Worm (Caenorhabditis elegans) whole organism, L4 larva: Measurements from ENCODE around the gene T27D12.6.

Experiments used
- F49E8.2 ChIP-seq: sonication (generic microtip); optimal IDR thresholded peaks from 2 replicates; lab custom pipeline; 2016; ENCODE audit warnings: missing compliant biosample characterization, mild to moderate bottlenecking, missing genetic modification characterization, borderline replicate concordance
- aly-2 ChIP-seq: sonication (generic microtip); optimal IDR thresholded peaks from 2 replicates; lab custom pipeline; 2018; ENCODE audit warnings: missing biosample characterization, missing genetic modification characterization
- ctbp-1 ChIP-seq: fragments of 200-800 bp; sonication (Bioruptor generic); IDR thresholded peaks from 2 replicates; pipeline ENCODE4 v1.3.6; 2022; ENCODE audit warnings: missing genetic modification reagents, missing genetic modification characterization, missing compliant biosample characterization
- fos-1 ChIP-seq: fragments of 150-350 bp; optimal IDR thresholded peaks from 2 replicates; lab custom pipeline; 2014; ENCODE audit warnings: missing biosample characterization, missing genetic modification characterization
- lin-13 ChIP-seq: fragments of 150-350 bp; optimal IDR thresholded peaks from 2 replicates; lab custom pipeline; 2014; ENCODE audit warnings: missing biosample characterization, missing genetic modification reagents, missing genetic modification characterization
- lin-29 ChIP-seq: fragments of 200-800 bp; sonication (Bioruptor generic); IDR thresholded peaks from 2 replicates; pipeline ENCODE4 v1.3.6; 2022; ENCODE audit warnings: missing genetic modification reagents, missing genetic modification characterization, missing compliant biosample characterization
- snpc-4 ChIP-seq: fragments of 150-350 bp; optimal IDR thresholded peaks from 2 replicates; lab custom pipeline; 2014; ENCODE audit warnings: missing biosample characterization, missing genetic modification characterization
- zip-2 ChIP-seq: fragments of 150-350 bp; optimal IDR thresholded peaks from 2 replicates; lab custom pipeline; 2014; ENCODE audit warnings: missing biosample characterization, missing genetic modification characterization

DNA sequence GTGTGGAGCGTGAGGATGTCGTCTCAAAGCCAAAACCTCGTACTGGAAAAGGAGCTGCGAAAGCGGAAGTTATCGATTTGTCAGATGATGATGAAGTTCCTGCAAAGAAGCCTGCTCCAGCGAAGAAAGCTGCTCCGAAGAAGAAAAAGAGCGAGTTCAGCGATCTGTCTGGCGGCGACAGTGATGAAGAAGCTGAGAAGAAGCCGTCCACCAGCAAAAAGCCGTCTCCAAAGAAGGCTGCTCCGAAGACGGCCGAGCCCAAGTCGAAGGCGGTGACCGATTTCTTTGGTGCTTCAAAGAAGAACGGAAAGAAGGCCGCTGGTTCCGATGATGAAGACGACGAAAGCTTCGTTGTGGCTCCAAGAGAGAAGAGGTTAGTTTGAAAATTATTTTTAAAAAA lies 44.5 kb downstream of the T27D12.6 start:
- TF ChIP-seq ctbp-1 (GFP tag; lab: Robert Waterston, UW), result no peak
- TF ChIP-seq lin-29, result no peak
- TF ChIP-seq aly-2 (tag; lab: Kevin White, UChicago), result peak; percentile 88
- no peak for TF ChIP-seq zip-2 (tag; lab: Kevin White, UChicago)
- no peak for TF ChIP-seq snpc-4
- TF ChIP-seq lin-13 (GFP tag; lab: Kevin White, UChicago), result no peak
- TF ChIP-seq fos-1 (tag; lab: Kevin White, UChicago), result no peak
- TF ChIP-seq F49E8.2 (tag; lab: Kevin White, UChicago), result no peak
